Fruit fly (Drosophila melanogaster) whole organism, adult: ENCODE measurements around the gene CG33203.

Source experiments
- CG11617 ChIP-seq: fragments of 200-800 bp; sonication (Bioruptor generic); optimal IDR thresholded peaks from 2 replicates; lab custom pipeline; 2017; ENCODE audit warnings: mild to moderate bottlenecking, missing biosample characterization, missing genetic modification reagents, missing genetic modification characterization
- CG12768 ChIP-seq: fragments of 200-800 bp; sonication (Bioruptor generic); optimal IDR thresholded peaks from 2 replicates; lab custom pipeline; 2017; ENCODE audit warnings: missing biosample characterization, missing genetic modification characterization, mild to moderate bottlenecking, moderate library complexity, missing genetic modification reagents
- CG14711 ChIP-seq: fragments of 200-800 bp; sonication (Bioruptor generic); optimal IDR thresholded peaks from 2 replicates; lab custom pipeline; 2018; ENCODE audit warnings: missing biosample characterization, mild to moderate bottlenecking, missing genetic modification characterization, moderate library complexity
- CG1620 ChIP-seq: fragments of 200-800 bp; sonication (Bioruptor generic); optimal IDR thresholded peaks from 2 replicates; lab custom pipeline; 2016; ENCODE audit warnings: missing biosample characterization, missing genetic modification characterization
- CG33017 ChIP-seq: fragments of 200-800 bp; sonication (Bioruptor generic); optimal IDR thresholded peaks from 2 replicates; lab custom pipeline; 2018; ENCODE audit warnings: missing biosample characterization, mild to moderate bottlenecking, missing genetic modification characterization, moderate library complexity
- CG5204 ChIP-seq: fragments of 200-800 bp; sonication (Bioruptor generic); optimal IDR thresholded peaks from 2 replicates; lab custom pipeline; 2016; ENCODE audit warnings: missing biosample characterization, missing genetic modification characterization
- CG7045 ChIP-seq: fragments of 200-800 bp; sonication (Bioruptor generic); optimal IDR thresholded peaks from 2 replicates; lab custom pipeline; 2017; ENCODE audit warnings: missing biosample characterization, mild to moderate bottlenecking, missing genetic modification characterization
- CG7101 ChIP-seq: fragments of 200-800 bp; sonication (Bioruptor generic); optimal IDR thresholded peaks from 2 replicates; lab custom pipeline; 2018; ENCODE audit warnings: missing biosample characterization, mild to moderate bottlenecking, missing genetic modification characterization, moderate library complexity
- Clk ChIP-seq: fragments of 200-800 bp; sonication (Bioruptor generic); optimal IDR thresholded peaks from 2 replicates; lab custom pipeline; 2017; ENCODE audit warnings: missing biosample characterization, missing genetic modification characterization
- Crg-1 ChIP-seq: fragments of 200-800 bp; sonication (Bioruptor generic); optimal IDR thresholded peaks from 2 replicates; lab custom pipeline; 2016; ENCODE audit warnings: missing biosample characterization, missing genetic modification characterization
- Hr96 ChIP-seq: fragments of 200-800 bp; sonication (Bioruptor generic); optimal IDR thresholded peaks from 2 replicates; lab custom pipeline; 2016; ENCODE audit warnings: missing biosample characterization, missing genetic modification characterization
- Mnt ChIP-seq: fragments of 200-800 bp; sonication (Bioruptor generic); optimal IDR thresholded peaks from 2 replicates; lab custom pipeline; 2016; ENCODE audit warnings: missing biosample characterization, mild to moderate bottlenecking, missing genetic modification characterization
- bab1 ChIP-seq: fragments of 200-800 bp; sonication (Bioruptor generic); optimal IDR thresholded peaks from 3 replicates; lab custom pipeline; 2019; ENCODE audit warnings: missing biosample characterization, mild to moderate bottlenecking, missing genetic modification characterization, moderate library complexity
- cic ChIP-seq: fragments of 200-800 bp; sonication (Bioruptor generic); optimal IDR thresholded peaks from 2 replicates; lab custom pipeline; 2017; ENCODE audit warnings: missing biosample characterization, mild to moderate bottlenecking, missing genetic modification characterization, moderate library complexity
- cnc ChIP-seq, 2 experiments: fragments of >200 bp; optimal IDR thresholded peaks; 2 replicates each; lab custom pipeline; 2017
- kay ChIP-seq: fragments of 200-800 bp; sonication (Bioruptor generic); peaks from one replicate; lab custom pipeline; 2016; ENCODE audit warnings: missing biosample characterization, missing genetic modification characterization, borderline replicate concordance
- ovo ChIP-seq: fragments of 200-800 bp; sonication (Bioruptor generic); optimal IDR thresholded peaks from 2 replicates; lab custom pipeline; 2016; ENCODE audit warnings: missing biosample characterization, missing genetic modification characterization
- pad ChIP-seq: fragments of 200-800 bp; sonication (Bioruptor generic); optimal IDR thresholded peaks from 3 replicates; lab custom pipeline; 2017; ENCODE audit warnings: missing biosample characterization, missing genetic modification characterization, mild to moderate bottlenecking, moderate library complexity, missing genetic modification reagents
- tj ChIP-seq: fragments of 200-800 bp; sonication (Bioruptor generic); optimal IDR thresholded peaks from 3 replicates; lab custom pipeline; 2017; ENCODE audit warnings: missing biosample characterization, mild to moderate bottlenecking, missing genetic modification characterization, moderate library complexity
- toe ChIP-seq: fragments of 200-800 bp; sonication (Bioruptor generic); optimal IDR thresholded peaks from 2 replicates; lab custom pipeline; 2016; ENCODE audit warnings: missing biosample characterization, missing genetic modification characterization

The CG33203 gene

dm6 chr3R:28844611-28845376, 42.7 kb downstream of the CG33203 start, which contains the start of the genes Apc and spg:
Apc (minus strand) TSS chr3R:28844748.
spg (plus strand) TSS chr3R:28845270.
- peak; percentile 37 for TF ChIP-seq CG11617 (GFP tag; lab: Kevin White, UChicago)
- no peak for TF ChIP-seq Hr96 (GFP tag; lab: Kevin White, UChicago)
- TF ChIP-seq CG7101: peak; percentile 36
- peak; percentile 64 for TF ChIP-seq ovo (GFP tag; lab: Kevin White, UChicago)
- peak; percentile 1 for TF ChIP-seq CG33017 (tag; lab: Kevin White, UChicago)
- peak; percentile 22 for TF ChIP-seq CG7045 (GFP tag; lab: Kevin White, UChicago)
- peak; percentile 6 for TF ChIP-seq Clk
- peak; percentile 59 for TF ChIP-seq Mnt (GFP tag; lab: Kevin White, UChicago)
- no peak for TF ChIP-seq tj (GFP tag; lab: Kevin White, UChicago)
- no peak for TF ChIP-seq kay (GFP tag; lab: Kevin White, UChicago)
- TF ChIP-seq pad (GFP tag; lab: Kevin White, UChicago): no peak
- TF ChIP-seq CG1620 (GFP tag; lab: Kevin White, UChicago): peak; percentile 1
- TF ChIP-seq bab1 (GFP tag; lab: Kevin White, UChicago): peak; percentile 17
- peak; percentile 36 for TF ChIP-seq cic (GFP tag; lab: Kevin White, UChicago)
- TF ChIP-seq CG12768: peak; percentile 69
- TF ChIP-seq CG14711 (tag; lab: Kevin White, UChicago): peak; percentile 28
- no peak for TF ChIP-seq cnc (optimal IDR thresholded peaks at IDR 0.05; lab: Kevin White, UChicago)
- peak; percentile 62 for TF ChIP-seq CG5204 (GFP tag; lab: Kevin White, UChicago)
- TF ChIP-seq toe (GFP tag; lab: Kevin White, UChicago): peak; percentile 71
- peak; percentile 9 for TF ChIP-seq Crg-1 (GFP tag; lab: Kevin White, UChicago)

- TF ChIP-seq tj (GFP tag; lab: Kevin White, UChicago): peak; percentile 61
- no peak for TF ChIP-seq CG7045 (GFP tag; lab: Kevin White, UChicago)
Measured at dm6 chr3R:28843776-28844610, 43.5 kb downstream of the CG33203 start.

dm6 chr3R:28842431-28842830, 45.1 kb downstream of the CG33203 start:
- TF ChIP-seq cic (GFP tag; lab: Kevin White, UChicago) (peak; percentile 4), Clk (no peak)

dm6 chr3R:28841968-28842367, 45.5 kb downstream of the CG33203 start:
- TF ChIP-seq cic (GFP tag; lab: Kevin White, UChicago) (no peak), CG14711 (tag; lab: Kevin White, UChicago) (no peak), CG7045 (GFP tag; lab: Kevin White, UChicago) (no peak), Clk (no peak), toe (GFP tag; lab: Kevin White, UChicago) (no peak), Crg-1 (GFP tag; lab: Kevin White, UChicago) (no peak), CG7101 (no peak), bab1 (GFP tag; lab: Kevin White, UChicago) (no peak), cnc (optimal IDR thresholded peaks at IDR 0.05; lab: Kevin White, UChicago) (no peak), CG33017 (tag; lab: Kevin White, UChicago) (no peak), ovo (GFP tag; lab: Kevin White, UChicago) (no peak), Hr96 (GFP tag; lab: Kevin White, UChicago) (no peak), tj (GFP tag; lab: Kevin White, UChicago) (no peak), pad (GFP tag; lab: Kevin White, UChicago) (no peak)

dm6 chr3R:28840620-28841019, 46.9 kb downstream of the CG33203 start:
- no peak for TF ChIP-seq cic (GFP tag; lab: Kevin White, UChicago)
- TF ChIP-seq CG1620 (GFP tag; lab: Kevin White, UChicago): no peak
- TF ChIP-seq ovo (GFP tag; lab: Kevin White, UChicago): no peak
- no peak for TF ChIP-seq Crg-1 (GFP tag; lab: Kevin White, UChicago)
- no peak for TF ChIP-seq pad (GFP tag; lab: Kevin White, UChicago)
- no peak for TF ChIP-seq CG33017 (tag; lab: Kevin White, UChicago)
- TF ChIP-seq CG7045 (GFP tag; lab: Kevin White, UChicago): no peak
- no peak for TF ChIP-seq CG7101
- no peak for TF ChIP-seq tj (GFP tag; lab: Kevin White, UChicago)
- TF ChIP-seq CG14711 (tag; lab: Kevin White, UChicago): no peak

- TF ChIP-seq Hr96 (GFP tag; lab: Kevin White, UChicago): peak; percentile 40
- TF ChIP-seq ovo (GFP tag; lab: Kevin White, UChicago): peak; percentile 66
- TF ChIP-seq CG5204 (GFP tag; lab: Kevin White, UChicago): peak; percentile 6
- TF ChIP-seq toe (GFP tag; lab: Kevin White, UChicago): peak; percentile 2
- TF ChIP-seq Crg-1 (GFP tag; lab: Kevin White, UChicago): peak; percentile 24
- TF ChIP-seq CG7045 (GFP tag; lab: Kevin White, UChicago): no peak
- no peak for TF ChIP-seq CG11617 (GFP tag; lab: Kevin White, UChicago)
- TF ChIP-seq kay (GFP tag; lab: Kevin White, UChicago): no peak
- peak; percentile 76 for TF ChIP-seq bab1 (GFP tag; lab: Kevin White, UChicago)
- TF ChIP-seq Mnt (GFP tag; lab: Kevin White, UChicago): peak; percentile 43
- TF ChIP-seq cic (GFP tag; lab: Kevin White, UChicago): peak; percentile 14
- TF ChIP-seq CG1620 (GFP tag; lab: Kevin White, UChicago): peak; percentile 56
- peak; percentile 33 for TF ChIP-seq CG14711 (tag; lab: Kevin White, UChicago)
- TF ChIP-seq Clk: no peak
- TF ChIP-seq pad (GFP tag; lab: Kevin White, UChicago): peak; percentile 18
- TF ChIP-seq CG7101: peak; percentile 70
- TF ChIP-seq CG12768: no peak
- no peak for TF ChIP-seq cnc (optimal IDR thresholded peaks at IDR 0.05; lab: Kevin White, UChicago)
- peak; percentile 5 for TF ChIP-seq tj (GFP tag; lab: Kevin White, UChicago)
- peak; percentile 32 for TF ChIP-seq CG33017 (tag; lab: Kevin White, UChicago)
Measured at dm6 chr3R:28831626-28832267, 55.8 kb downstream of the CG33203 start, which contains the start of gene WASp. WASp (minus strand) TSS chr3R:28832024.
